Fruit fly (Drosophila melanogaster) whole organism, embryonic: Measurements from ENCODE around the gene Usp30.
A peak's percentile ranks its signal among the peaks of the same experiment; 100 is the strongest.

Experiments used
- Asciz ChIP-seq: fragments of 200-800 bp; sonication (Bioruptor generic); optimal IDR thresholded peaks from 2 replicates; lab custom pipeline; 2017; ENCODE audit warnings: missing biosample characterization, mild to moderate bottlenecking, missing genetic modification characterization, missing genetic modification reagents
- CG10267 ChIP-seq: fragments of 200-800 bp; sonication (Bioruptor generic); optimal IDR thresholded peaks from 2 replicates; lab custom pipeline; 2018; ENCODE audit warnings: missing biosample characterization, mild to moderate bottlenecking, missing genetic modification characterization, moderate library complexity
- CG11085 ChIP-seq: fragments of 200-800 bp; sonication (Bioruptor generic); IDR thresholded peaks from 2 replicates; pipeline ENCODE4 v1.3.6; 2022; ENCODE audit warnings: missing biosample characterization, missing genetic modification characterization
- CG11093 ChIP-seq: fragments of 200-800 bp; sonication (Bioruptor generic); IDR thresholded peaks from 3 replicates; pipeline ENCODE4 v1.3.6; 2022; ENCODE audit warnings: missing biosample characterization, missing genetic modification characterization
- CG11504 ChIP-seq: fragments of 200-800 bp; sonication (Bioruptor generic); optimal IDR thresholded peaks from 3 replicates; lab custom pipeline; 2019; ENCODE audit warnings: missing biosample characterization, mild to moderate bottlenecking, missing genetic modification characterization, moderate library complexity
- CG12104 ChIP-seq: fragments of 200-800 bp; sonication (Bioruptor generic); optimal IDR thresholded peaks from 3 replicates; lab custom pipeline; 2016; ENCODE audit warnings: missing biosample characterization, missing genetic modification characterization
- CG12391 ChIP-seq: fragments of 200-800 bp; sonication (Bioruptor generic); optimal IDR thresholded peaks from 3 replicates; lab custom pipeline; 2018; ENCODE audit warnings: missing biosample characterization, mild to moderate bottlenecking, missing genetic modification characterization, moderate library complexity
- CG15514 ChIP-seq: fragments of 200-800 bp; sonication (Bioruptor generic); optimal IDR thresholded peaks from 3 replicates; lab custom pipeline; 2017; ENCODE audit warnings: missing biosample characterization, missing genetic modification characterization, mild to moderate bottlenecking, moderate library complexity, missing genetic modification reagents
- CG17359 ChIP-seq: fragments of 200-800 bp; sonication (Bioruptor generic); optimal IDR thresholded peaks from 3 replicates; lab custom pipeline; 2018; ENCODE audit warnings: missing biosample characterization, mild to moderate bottlenecking, missing genetic modification characterization, moderate library complexity
- CG18262 ChIP-seq: fragments of 200-800 bp; optimal IDR thresholded peaks from 3 replicates; lab custom pipeline; 2019; ENCODE audit warnings: missing biosample characterization, mild to moderate bottlenecking, missing genetic modification characterization, moderate library complexity
- CG2712 ChIP-seq: fragments of 200-800 bp; optimal IDR thresholded peaks from 3 replicates; lab custom pipeline; 2019; ENCODE audit warnings: missing biosample characterization, mild to moderate bottlenecking, missing genetic modification characterization, moderate library complexity
- CG2875 ChIP-seq: fragments of 200-800 bp; sonication (Bioruptor generic); optimal IDR thresholded peaks from 2 replicates; lab custom pipeline; 2017; ENCODE audit warnings: missing biosample characterization, mild to moderate bottlenecking, missing genetic modification characterization, missing genetic modification reagents
- CG32532 ChIP-seq: fragments of 200-800 bp; sonication (Bioruptor generic); IDR thresholded peaks from 2 replicates; pipeline ENCODE4 v1.3.6; 2022; ENCODE audit warnings: missing biosample characterization, missing genetic modification characterization
- CG3407 ChIP-seq: fragments of 200-800 bp; sonication (Bioruptor generic); optimal IDR thresholded peaks from 2 replicates; lab custom pipeline; 2018; ENCODE audit warnings: missing biosample characterization, mild to moderate bottlenecking, missing genetic modification characterization
- CG7372 ChIP-seq: fragments of 200-800 bp; sonication (Bioruptor generic); IDR thresholded peaks from 2 replicates; pipeline ENCODE4 v1.3.6; 2022; ENCODE audit warnings: missing biosample characterization, missing genetic modification characterization
- CG7839 ChIP-seq: fragments of 200-800 bp; sonication (Bioruptor generic); optimal IDR thresholded peaks from 3 replicates; lab custom pipeline; 2018; ENCODE audit warnings: missing biosample characterization, mild to moderate bottlenecking, missing genetic modification characterization, moderate library complexity
- CG7987 ChIP-seq: fragments of 200-800 bp; sonication (Bioruptor generic); optimal IDR thresholded peaks from 2 replicates; lab custom pipeline; 2018; ENCODE audit warnings: missing biosample characterization, mild to moderate bottlenecking, missing genetic modification characterization, moderate library complexity
- Camta ChIP-seq: fragments of 200-800 bp; sonication (Bioruptor generic); optimal IDR thresholded peaks from 2 replicates; lab custom pipeline; 2016; ENCODE audit warnings: missing biosample characterization, missing genetic modification characterization
- CkIIα-i1 ChIP-seq: fragments of 200-800 bp; sonication (Bioruptor generic); IDR thresholded peaks from 2 replicates; pipeline ENCODE4 v1.3.6; 2022; ENCODE audit warnings: missing biosample characterization, missing genetic modification characterization
- D19A ChIP-seq: fragments of 200-800 bp; optimal IDR thresholded peaks from 3 replicates; lab custom pipeline; 2019; ENCODE audit warnings: missing biosample characterization, mild to moderate bottlenecking, missing genetic modification characterization, moderate library complexity
- Dad ChIP-seq: fragments of 200-800 bp; sonication (Bioruptor generic); optimal IDR thresholded peaks from 3 replicates; lab custom pipeline; 2016; ENCODE audit warnings: missing biosample characterization, missing genetic modification characterization
- Dll ChIP-seq: fragments of 200-800 bp; sonication (Bioruptor generic); IDR thresholded peaks from 4 replicates; pipeline ENCODE4 v1.3.6; 2022; ENCODE audit warnings: missing biosample characterization, missing genetic modification characterization; ENCODE audit not compliant: partially characterized antibody
- Dp ChIP-seq: fragments of 200-800 bp; sonication (Bioruptor generic); optimal IDR thresholded peaks from 2 replicates; lab custom pipeline; 2018; ENCODE audit warnings: missing biosample characterization, mild to moderate bottlenecking, missing genetic modification characterization, moderate library complexity
- Fer3 ChIP-seq: fragments of 200-800 bp; sonication (Bioruptor generic); optimal IDR thresholded peaks from 2 replicates; lab custom pipeline; 2018; ENCODE audit warnings: missing biosample characterization, mild to moderate bottlenecking, missing genetic modification characterization, moderate library complexity
- NFAT ChIP-seq: fragments of 200-800 bp; sonication (Bioruptor generic); IDR thresholded peaks from 2 replicates; pipeline ENCODE4 v1.3.6; 2022; ENCODE audit warnings: missing biosample characterization, missing genetic modification characterization
- Spps ChIP-seq: fragments of 200-800 bp; sonication (Bioruptor generic); optimal IDR thresholded peaks from 2 replicates; lab custom pipeline; 2018; ENCODE audit warnings: missing biosample characterization, mild to moderate bottlenecking, missing genetic modification characterization
- TFAM ChIP-seq: fragments of 200-800 bp; sonication (Bioruptor generic); optimal IDR thresholded peaks from 2 replicates; lab custom pipeline; 2017; ENCODE audit warnings: missing biosample characterization, missing genetic modification characterization, inconsistent platforms
- Trl ChIP-seq, 3 experiments: fragments of >200 bp in 2 of 3; fragments of 200-800 bp in 1 of 3; sonication (Bioruptor generic) in 1 of 3; optimal IDR thresholded peaks; 2 replicates in 1 of 3; 3 replicates in 2 of 3; lab custom pipeline; 2016 to 2017; ENCODE audit warnings: missing biosample characterization in 1 of 3, missing genetic modification characterization in 1 of 3
- Xbp1 ChIP-seq: fragments of 200-800 bp; sonication (Bioruptor generic); optimal IDR thresholded peaks from 3 replicates; lab custom pipeline; 2016; ENCODE audit warnings: missing biosample characterization, mild to moderate bottlenecking, missing genetic modification characterization
- ab ChIP-seq: fragments of 200-800 bp; sonication (Bioruptor generic); optimal IDR thresholded peaks from 2 replicates; lab custom pipeline; 2016; ENCODE audit warnings: missing biosample characterization, missing genetic modification characterization
- amos ChIP-seq: fragments of 200-800 bp; sonication (Bioruptor generic); IDR thresholded peaks from 2 replicates; pipeline ENCODE4 v1.3.6; 2022; ENCODE audit warnings: missing biosample characterization, missing genetic modification characterization; ENCODE audit not compliant: partially characterized antibody
- bsh ChIP-seq, 2 experiments: fragments of 200-800 bp; sonication (Bioruptor generic); optimal IDR thresholded peaks; 2 replicates each; lab custom pipeline; 2017 to 2018; ENCODE audit warnings: mild to moderate bottlenecking in 2 of 2, missing biosample characterization in 2 of 2, missing genetic modification characterization in 2 of 2, moderate library complexity in 1 of 2
- cato ChIP-seq: fragments of 200-800 bp; sonication (Bioruptor generic); optimal IDR thresholded peaks from 2 replicates; lab custom pipeline; 2016; ENCODE audit warnings: missing biosample characterization, missing genetic modification characterization, borderline replicate concordance
- fd96Cb ChIP-seq: fragments of 200-800 bp; sonication (Bioruptor generic); optimal IDR thresholded peaks from 2 replicates; lab custom pipeline; 2018; ENCODE audit warnings: missing biosample characterization, mild to moderate bottlenecking, missing genetic modification characterization, moderate library complexity
- fru ChIP-seq: fragments of >200 bp; optimal IDR thresholded peaks from 2 replicates; lab custom pipeline; 2017
- gem ChIP-seq: fragments of 200-800 bp; sonication (Bioruptor generic); optimal IDR thresholded peaks from 2 replicates; lab custom pipeline; 2019; ENCODE audit warnings: missing biosample characterization, mild to moderate bottlenecking, missing genetic modification characterization, moderate library complexity
- gro ChIP-seq: fragments of 200-800 bp; sonication (Bioruptor generic); optimal IDR thresholded peaks from 2 replicates; lab custom pipeline; 2016; ENCODE audit warnings: missing biosample characterization, missing genetic modification characterization
- lab ChIP-seq: fragments of 200-800 bp; sonication (Bioruptor generic); optimal IDR thresholded peaks from 3 replicates; lab custom pipeline; 2017; ENCODE audit warnings: missing biosample characterization, missing genetic modification characterization, mild to moderate bottlenecking, moderate library complexity, missing genetic modification reagents
- lbe ChIP-seq: fragments of 200-800 bp; sonication (Bioruptor generic); optimal IDR thresholded peaks from 2 replicates; lab custom pipeline; 2016; ENCODE audit warnings: missing biosample characterization, mild to moderate bottlenecking, missing genetic modification characterization
- lmd ChIP-seq: fragments of 200-800 bp; sonication (Bioruptor generic); IDR thresholded peaks from 2 replicates; pipeline ENCODE4 v1.3.6; 2022; ENCODE audit warnings: missing biosample characterization, missing genetic modification characterization
- org-1 ChIP-seq: fragments of 200-800 bp; sonication (Bioruptor generic); optimal IDR thresholded peaks from 2 replicates; lab custom pipeline; 2017; ENCODE audit warnings: missing biosample characterization, missing genetic modification characterization
- pan ChIP-seq, 4 experiments: fragments of >200 bp in 3 of 4; fragments of 200-800 bp in 1 of 4; sonication (Bioruptor generic) in 1 of 4; optimal IDR thresholded peaks in 3 of 4; IDR thresholded peaks in 1 of 4; 2 replicates each; pipeline versions ENCODE4 v1.3.6 to Lab custom; 2017 to 2022; ENCODE audit warnings: missing biosample characterization in 2 of 4, missing genetic modification characterization in 2 of 4, mixed read lengths in 1 of 4
- pita ChIP-seq: fragments of 200-800 bp; sonication (Bioruptor generic); optimal IDR thresholded peaks from 2 replicates; lab custom pipeline; 2017; ENCODE audit warnings: missing biosample characterization, mild to moderate bottlenecking, missing genetic modification characterization
- row ChIP-seq: fragments of 200-800 bp; sonication (Bioruptor generic); IDR thresholded peaks from 3 replicates; pipeline ENCODE4 v1.3.6; 2022; ENCODE audit warnings: missing biosample characterization, missing genetic modification characterization
- scrt ChIP-seq: fragments of 200-800 bp; sonication (Bioruptor generic); optimal IDR thresholded peaks from 2 replicates; lab custom pipeline; 2018; ENCODE audit warnings: missing biosample characterization, mild to moderate bottlenecking, missing genetic modification characterization, moderate library complexity
- slbo ChIP-seq: fragments of 200-800 bp; sonication (Bioruptor generic); IDR thresholded peaks from 2 replicates; pipeline ENCODE4 v1.3.6; 2022; ENCODE audit warnings: missing biosample characterization, missing genetic modification characterization
- slou ChIP-seq: fragments of 200-800 bp; sonication (Bioruptor generic); optimal IDR thresholded peaks from 3 replicates; lab custom pipeline; 2016; ENCODE audit warnings: missing biosample characterization, missing genetic modification characterization
- sr ChIP-seq: fragments of 200-800 bp; sonication (Bioruptor generic); IDR thresholded peaks from 3 replicates; pipeline ENCODE4 v1.3.6; 2022; ENCODE audit warnings: missing biosample characterization, missing genetic modification characterization
- trh ChIP-seq: fragments of 200-800 bp; sonication (Bioruptor generic); optimal IDR thresholded peaks from 2 replicates; lab custom pipeline; 2016; ENCODE audit warnings: missing biosample characterization, missing genetic modification characterization
- yki ChIP-seq: fragments of >200 bp; optimal IDR thresholded peaks from 3 replicates; lab custom pipeline; 2018

The Usp30 gene

dm6 chrX:5852677-5853076 lies 26.9 kb downstream of the Usp30 start (continued):
- peak; percentile 49 for TF ChIP-seq CG11504 (tag; lab: Kevin White, UChicago)
- TF ChIP-seq CG2712 (tag; lab: Kevin White, UChicago), result peak; percentile 30
- no peak for TF ChIP-seq yki (lab: Kevin White, UChicago)
- TF ChIP-seq Dll, result no peak
- no peak for TF ChIP-seq CkIIα-i1
- no peak for TF ChIP-seq fru (lab: Kevin White, UChicago)
- TF ChIP-seq Dp (GFP tag; lab: Kevin White, UChicago), result no peak
- peak; percentile 24 for TF ChIP-seq CG12391
- no peak for TF ChIP-seq TFAM (GFP tag; lab: Kevin White, UChicago)
- peak; percentile 29 for TF ChIP-seq CG17359
- no peak for TF ChIP-seq Spps (tag; lab: Kevin White, UChicago)
- no peak for TF ChIP-seq Asciz
- TF ChIP-seq row (GFP tag; lab: Robert Waterston, UW), result peak; percentile 54
- TF ChIP-seq org-1 (GFP tag; lab: Kevin White, UChicago), result no peak
- TF ChIP-seq slou (GFP tag; lab: Kevin White, UChicago), result no peak
- peak; percentile 45 for TF ChIP-seq gem
- TF ChIP-seq lab, result peak; percentile 48
- no peak for TF ChIP-seq lbe (GFP tag; lab: Kevin White, UChicago)
- TF ChIP-seq CG32532, result peak; percentile 30; the same call in 1 of the 2 replicates
- no peak for TF ChIP-seq CG2875
- no peak for TF ChIP-seq trh (GFP tag; lab: Kevin White, UChicago)
- no peak for TF ChIP-seq pan (optimal IDR thresholded peaks at IDR 0.05; lab: Kevin White, UChicago)
- peak in 1 of 2 experiments; percentile 15 for TF ChIP-seq pan (GFP tag; optimal IDR thresholded peaks at IDR 0.05 in 1 of 2, IDR thresholded peaks at IDR 0.05 in 1 of 2)
- TF ChIP-seq D19A (tag; lab: Kevin White, UChicago), result peak; percentile 0
- peak; percentile 13 for TF ChIP-seq scrt (GFP tag; lab: Kevin White, UChicago)
- TF ChIP-seq Trl (optimal IDR thresholded peaks at IDR 0.05; lab: Kevin White, UChicago), result no peak
- TF ChIP-seq Trl (GFP tag; optimal IDR thresholded peaks at IDR 0.05; lab: Kevin White, UChicago), result no peak
- TF ChIP-seq CG12104 (GFP tag; lab: Kevin White, UChicago), result no peak
- peak; percentile 60 for TF ChIP-seq CG7839 (tag; lab: Kevin White, UChicago)
- no peak for TF ChIP-seq CG10267 (tag; lab: Kevin White, UChicago)
- TF ChIP-seq cato (GFP tag; lab: Kevin White, UChicago), result no peak
- TF ChIP-seq amos (GFP tag; lab: Robert Waterston, UW), result no peak
- TF ChIP-seq lmd (GFP tag; lab: Robert Waterston, UW), result no peak
- no peak for TF ChIP-seq pita (GFP tag; lab: Kevin White, UChicago)
- peak; percentile 27 for TF ChIP-seq Fer3 (tag; lab: Kevin White, UChicago)
- no peak for TF ChIP-seq Dad
- TF ChIP-seq Camta (GFP tag; lab: Kevin White, UChicago), result no peak
- TF ChIP-seq CG7372, result no peak
- TF ChIP-seq bsh (GFP tag; optimal IDR thresholded peaks at IDR 0.05; lab: Kevin White, UChicago), result peak in 1 of 2 experiments; percentile 20
- peak; percentile 6 for TF ChIP-seq Xbp1 (GFP tag; lab: Kevin White, UChicago)
- no peak for TF ChIP-seq sr (GFP tag; lab: Robert Waterston, UW)
- peak; percentile 38; the same call in 1 of the 2 replicates for TF ChIP-seq slbo
- TF ChIP-seq CG7987 (GFP tag; lab: Kevin White, UChicago), result no peak
- TF ChIP-seq CG18262, result peak; percentile 5
- TF ChIP-seq CG11085 (GFP tag; lab: Robert Waterston, UW), result no peak
- TF ChIP-seq CG11093 (GFP tag; lab: Robert Waterston, UW), result no peak
- no peak for TF ChIP-seq ab (GFP tag; lab: Kevin White, UChicago)
- TF ChIP-seq gro (GFP tag; lab: Kevin White, UChicago), result no peak
- peak; percentile 0 for TF ChIP-seq CG15514 (GFP tag; lab: Kevin White, UChicago)
- TF ChIP-seq fd96Cb, result peak; percentile 14
- no peak for TF ChIP-seq CG3407 (GFP tag; lab: Kevin White, UChicago)
- no peak for TF ChIP-seq NFAT
